Worm (Caenorhabditis elegans) whole organism, L1 larva: ENCODE data around the gene srg-42.

ENCODE experiments used
- ama-1 ChIP-seq: fragments of 150-350 bp; optimal IDR thresholded peaks from 2 replicates; lab custom pipeline; 2014
- lin-13 ChIP-seq: fragments of 150-350 bp; optimal IDR thresholded peaks from 2 replicates; lab custom pipeline; 2014; ENCODE audit warnings: missing biosample characterization, missing genetic modification reagents, missing genetic modification characterization
- lin-35 ChIP-seq, 2 experiments: fragments of 150-350 bp; optimal IDR thresholded peaks; 2 replicates each; lab custom pipeline; 2014; ENCODE audit warnings: missing biosample characterization in 2 of 2, missing genetic modification characterization in 2 of 2, missing genetic modification reagents in 2 of 2
- xbp-1 ChIP-seq: sonication (generic microtip); optimal IDR thresholded peaks from 2 replicates; lab custom pipeline; 2016; ENCODE audit warnings: missing genetic modification characterization, missing compliant biosample characterization

DNA sequence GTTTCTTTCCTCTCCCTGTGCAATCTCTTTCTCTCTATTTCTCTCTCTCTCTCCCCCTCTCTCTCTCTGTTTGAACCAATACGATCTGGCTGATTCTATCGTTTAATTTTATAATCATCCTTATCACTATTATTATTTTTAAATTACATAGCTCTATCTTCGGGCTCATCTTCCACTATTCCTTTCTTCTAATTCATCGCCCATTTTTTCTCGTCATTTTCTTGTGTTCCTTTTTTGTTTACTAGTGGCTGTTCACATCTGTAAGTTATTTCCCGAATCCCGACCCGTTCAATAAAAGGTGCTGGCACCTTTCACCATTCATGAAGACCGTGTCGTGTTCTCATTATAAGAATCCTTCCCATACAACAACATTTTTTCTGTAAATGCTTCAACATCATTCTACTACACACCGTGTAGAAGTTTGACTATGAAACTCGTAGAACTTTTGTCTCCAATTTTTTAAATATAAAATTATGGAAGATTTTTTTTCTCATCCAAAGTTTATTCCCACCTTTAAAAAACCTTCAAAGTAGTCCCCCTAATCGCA is 39.6 kb downstream of the srg-42 start:
- TF ChIP-seq lin-13 (GFP tag; lab: Kevin White, UChicago) (no peak), ama-1 (lab: Kevin White, UChicago) (peak; percentile 20), lin-35 (GFP tag; optimal IDR thresholded peaks at IDR 0.05; lab: Kevin White, UChicago) (peak in 1 of 2 experiments; percentile 11), xbp-1 (tag; lab: Kevin White, UChicago) (no peak)
